Worm (Caenorhabditis elegans): ENCODE results near the gene nhr-100.

ce11 chrIV:9733904-9734303 is 5.4 kb downstream of the nhr-100 start:
- TF ChIP-seq let-607 (tag; optimal IDR thresholded peaks at IDR 0.05) (no peak), F33H1.4 (GFP tag; IDR thresholded peaks at IDR 0.05) (no peak), nfya-1 (tag; optimal IDR thresholded peaks at IDR 0.05; ENCODE audit: borderline replicate concordance, insufficient read depth) (no peak), atf-7 (tag; optimal IDR thresholded peaks at IDR 0.05) (no peak), egl-44 (GFP tag; IDR thresholded peaks at IDR 0.05) (no peak), ekl-4 (GFP tag; IDR thresholded peaks at IDR 0.05) (no peak), madf-3 (GFP tag; IDR thresholded peaks at IDR 0.05) (no peak), egl-18 (GFP tag; IDR thresholded peaks at IDR 0.05) (no peak), ztf-6 (GFP tag; IDR thresholded peaks at IDR 0.05) (no peak)
